Fruit fly (Drosophila melanogaster): ENCODE measurements around the gene drpr.

drpr gene

dm6 chr3L:1756143-1756542 lies 25.2 kb upstream of the drpr start, which contains the start of gene CG8001:
TSS of gene CG8001 (plus strand) at chr3L:1756159.
- TF ChIP-seq gl (tag; optimal IDR thresholded peaks at IDR 0.05) (no peak), CG8301 (tag; optimal IDR thresholded peaks at IDR 0.05) (no peak), Snoo (tag; optimal IDR thresholded peaks at IDR 0.05) (no peak), CG15710 (tag; optimal IDR thresholded peaks at IDR 0.05) (no peak), D1 (tag; optimal IDR thresholded peaks at IDR 0.05) (no peak)

dm6 chr3L:1755458-1755984 lies 24.6 kb upstream of the drpr start, which contains the start of gene Cht2:
TSS of gene Cht2 (minus strand) at chr3L:1755934.
- TF ChIP-seq CG4496 (GFP tag; IDR thresholded peaks at IDR 0.05) (0 out of 3 replicates have a peak, but pooled peaks have one; percentile 57), CG32121 (GFP tag; IDR thresholded peaks at IDR 0.05) (peak; percentile 34; the same call in 1 of the 2 replicates), CG14655 (GFP tag; optimal IDR thresholded peaks at IDR 0.05) (no peak), D1 (tag; optimal IDR thresholded peaks at IDR 0.05) (no peak), EcR (GFP tag; optimal IDR thresholded peaks at IDR 0.05) (peak; percentile 84), CG8159 (tag; optimal IDR thresholded peaks at IDR 0.05) (no peak), CG8301 (tag; optimal IDR thresholded peaks at IDR 0.05) (no peak), CG13204 (GFP tag; optimal IDR thresholded peaks at IDR 0.05) (peak; percentile 40), Ets98B (GFP tag; IDR thresholded peaks at IDR 0.05) (peak; percentile 33; the same call in 1 of the 2 replicates), CG34367 (tag; optimal IDR thresholded peaks at IDR 0.05) (no peak), CG17806 (tag; optimal IDR thresholded peaks at IDR 0.05) (no peak), gl (tag; optimal IDR thresholded peaks at IDR 0.05) (no peak), Pif1A (GFP tag; optimal IDR thresholded peaks at IDR 0.05) (no peak), CG9948 (tag; optimal IDR thresholded peaks at IDR 0.05) (no peak), CG10348 (GFP tag; IDR thresholded peaks at IDR 0.05) (no peak), rn (GFP tag; IDR thresholded peaks at IDR 0.05) (no peak), CG15710 (tag; optimal IDR thresholded peaks at IDR 0.05) (no peak), Snoo (tag; optimal IDR thresholded peaks at IDR 0.05) (no peak), fd96Ca (GFP tag; IDR thresholded peaks at IDR 0.05) (peak; percentile 36; the same call in 1 of the 3 replicates), CG12605 (GFP tag; IDR thresholded peaks at IDR 0.05) (peak; percentile 62), Pif1B (GFP tag; optimal IDR thresholded peaks at IDR 0.05) (peak; percentile 59)

- no peak for TF ChIP-seq Ets98B (GFP tag; IDR thresholded peaks at IDR 0.05)
- TF ChIP-seq CG15710 (tag; optimal IDR thresholded peaks at IDR 0.05): no peak
- no peak for TF ChIP-seq CG10348 (GFP tag; IDR thresholded peaks at IDR 0.05)
- TF ChIP-seq Snoo (tag; optimal IDR thresholded peaks at IDR 0.05): no peak
- no peak for TF ChIP-seq CG8301 (tag; optimal IDR thresholded peaks at IDR 0.05)
- no peak for TF ChIP-seq CG4496 (GFP tag; IDR thresholded peaks at IDR 0.05)
- TF ChIP-seq CG34367 (tag; optimal IDR thresholded peaks at IDR 0.05): no peak
Measured at dm6 chr3L:1754935-1755334, 24.0 kb upstream of the drpr start.

dm6 chr3L:1754262-1754661 lies 23.4 kb upstream of the drpr start:
- TF ChIP-seq CG34367 (tag; optimal IDR thresholded peaks at IDR 0.05): no peak
- no peak for TF ChIP-seq Ets98B (GFP tag; IDR thresholded peaks at IDR 0.05)
- no peak for TF ChIP-seq CG14655 (GFP tag; optimal IDR thresholded peaks at IDR 0.05)
- TF ChIP-seq gl (tag; optimal IDR thresholded peaks at IDR 0.05): peak; percentile 51
- TF ChIP-seq rn (GFP tag; IDR thresholded peaks at IDR 0.05): no peak
- TF ChIP-seq CG12605 (GFP tag; IDR thresholded peaks at IDR 0.05): no peak

- TF ChIP-seq CG10348 (GFP tag; IDR thresholded peaks at IDR 0.05): no peak
- no peak for TF ChIP-seq CG9948 (tag; optimal IDR thresholded peaks at IDR 0.05)
- TF ChIP-seq Snoo (tag; optimal IDR thresholded peaks at IDR 0.05): no peak
- TF ChIP-seq CG13204 (GFP tag; optimal IDR thresholded peaks at IDR 0.05): peak; percentile 6
Measured at dm6 chr3L:1748218-1748617, 17.3 kb upstream of the drpr start.

- TF ChIP-seq EcR (GFP tag; optimal IDR thresholded peaks at IDR 0.05): peak; percentile 69
- peak; percentile 100 for TF ChIP-seq CG32121 (GFP tag; IDR thresholded peaks at IDR 0.05)
- TF ChIP-seq rn (GFP tag; IDR thresholded peaks at IDR 0.05): peak; percentile 99
- peak; percentile 99 for TF ChIP-seq CG12605 (GFP tag; IDR thresholded peaks at IDR 0.05)
- TF ChIP-seq CG14655 (GFP tag; optimal IDR thresholded peaks at IDR 0.05): peak; percentile 100
- TF ChIP-seq Ets98B (GFP tag; IDR thresholded peaks at IDR 0.05): peak; percentile 99
- TF ChIP-seq CG13204 (GFP tag; optimal IDR thresholded peaks at IDR 0.05): peak; percentile 97
- peak; percentile 99 for TF ChIP-seq CG34367 (tag; optimal IDR thresholded peaks at IDR 0.05)
- TF ChIP-seq CG17806 (tag; optimal IDR thresholded peaks at IDR 0.05): peak; percentile 100
- TF ChIP-seq Pif1A (GFP tag; optimal IDR thresholded peaks at IDR 0.05): peak; percentile 100
- peak; percentile 100 for TF ChIP-seq CG4496 (GFP tag; IDR thresholded peaks at IDR 0.05)
- peak; percentile 100 for TF ChIP-seq Snoo (tag; optimal IDR thresholded peaks at IDR 0.05)
- TF ChIP-seq D1 (tag; optimal IDR thresholded peaks at IDR 0.05): no peak
- TF ChIP-seq CG15710 (tag; optimal IDR thresholded peaks at IDR 0.05): peak; percentile 99
- TF ChIP-seq CG8159 (tag; optimal IDR thresholded peaks at IDR 0.05): peak; percentile 100
- TF ChIP-seq CG9948 (tag; optimal IDR thresholded peaks at IDR 0.05): peak; percentile 100
- TF ChIP-seq CG10348 (GFP tag; IDR thresholded peaks at IDR 0.05): peak; percentile 98
- TF ChIP-seq CG8301 (tag; optimal IDR thresholded peaks at IDR 0.05): peak; percentile 100
- peak; percentile 99 for TF ChIP-seq gl (tag; optimal IDR thresholded peaks at IDR 0.05)
- TF ChIP-seq fd96Ca (GFP tag; IDR thresholded peaks at IDR 0.05): peak; percentile 100
- TF ChIP-seq Pif1B (GFP tag; optimal IDR thresholded peaks at IDR 0.05): peak; percentile 100
Measured at dm6 chr3L:1746338-1747199, 15.7 kb upstream of the drpr start, which contains the start of gene CG13921. TSS of gene CG13921 (plus strand) at chr3L:1746907.

Measured in whole organism, pupa.